Worm (Caenorhabditis elegans) whole organism, L1 larva: ENCODE data around the gene sand-1.

Experiments used
- C34B4.2 ChIP-seq: sonication (generic microtip); optimal IDR thresholded peaks from 2 replicates; lab custom pipeline; 2017; ENCODE audit warnings: mild to moderate bottlenecking, missing genetic modification characterization, missing compliant biosample characterization
- F16B12.6 ChIP-seq: fragments of 150-350 bp; optimal IDR thresholded peaks from 2 replicates; lab custom pipeline; 2014; ENCODE audit warnings: missing biosample characterization, missing genetic modification characterization
- alr-1 ChIP-seq: fragments of 200-800 bp; sonication (Bioruptor generic); optimal IDR thresholded peaks from 2 replicates; lab custom pipeline; 2018; ENCODE audit warnings: borderline replicate concordance, mild to moderate bottlenecking, missing genetic modification characterization, missing compliant biosample characterization
- ama-1 ChIP-seq: fragments of 150-350 bp; optimal IDR thresholded peaks from 2 replicates; lab custom pipeline; 2014
- ceh-63 ChIP-seq: fragments of 200-800 bp; sonication (Bioruptor generic); optimal IDR thresholded peaks from 2 replicates; lab custom pipeline; 2018; ENCODE audit warnings: mild to moderate bottlenecking, missing genetic modification characterization, missing compliant biosample characterization
- ceh-8 ChIP-seq: fragments of 200-800 bp; sonication (Bioruptor generic); optimal IDR thresholded peaks from 2 replicates; lab custom pipeline; 2018; ENCODE audit warnings: mild to moderate bottlenecking, missing genetic modification characterization, moderate library complexity, missing compliant biosample characterization
- ceh-82 ChIP-seq, 3 experiments: fragments of 150-350 bp in 1 of 3; sonication (generic microtip) in 2 of 3; optimal IDR thresholded peaks; 2 replicates each; lab custom pipeline; 2014 to 2017; ENCODE audit warnings: missing biosample characterization in 3 of 3, missing genetic modification characterization in 3 of 3
- ceh-88 ChIP-seq: fragments of 200-800 bp; sonication (Bioruptor generic); IDR thresholded peaks from 2 replicates; pipeline ENCODE4 v1.3.6; 2022; ENCODE audit warnings: missing genetic modification characterization, missing compliant biosample characterization
- dpl-1 ChIP-seq, 3 experiments: fragments of 150-350 bp in 2 of 3; sonication (generic microtip) in 1 of 3; optimal IDR thresholded peaks; 2 replicates each; lab custom pipeline; 2014 to 2017; ENCODE audit warnings: missing biosample characterization in 3 of 3, missing genetic modification characterization in 3 of 3, missing genetic modification reagents in 3 of 3
- dsc-1 ChIP-seq: sonication (generic microtip); optimal IDR thresholded peaks from 2 replicates; lab custom pipeline; 2016; ENCODE audit warnings: mild to moderate bottlenecking, missing genetic modification characterization, missing compliant biosample characterization
- efl-1 ChIP-seq, 4 experiments: fragments of 150-350 bp; optimal IDR thresholded peaks in 3 of 4; peaks in 1 of 4; 1 replicate in 1 of 4; 2 replicates in 3 of 4; lab custom pipeline; 2014; ENCODE audit warnings: missing biosample characterization in 2 of 4, missing genetic modification characterization in 2 of 4, missing genetic modification reagents in 2 of 4
- egl-27 ChIP-seq, 2 experiments: fragments of 150-350 bp in 1 of 2; sonication (generic microtip); optimal IDR thresholded peaks; 3 replicates each; lab custom pipeline; 2017 to 2018; ENCODE audit warnings: missing biosample characterization in 2 of 2, missing genetic modification characterization in 2 of 2, missing genetic modification reagents in 2 of 2
- elt-2 ChIP-seq: sonication (generic microtip); optimal IDR thresholded peaks from 2 replicates; lab custom pipeline; 2016; ENCODE audit warnings: missing genetic modification characterization, mild to moderate bottlenecking, inconsistent platforms, missing compliant biosample characterization, missing genetic modification reagents
- elt-3 ChIP-seq, 6 experiments: fragments of 150-350 bp in 1 of 6; sonication (generic microtip); optimal IDR thresholded peaks; 2 replicates each; lab custom pipeline; 2017 to 2018; ENCODE audit warnings: missing biosample characterization in 6 of 6, missing genetic modification characterization in 6 of 6, inconsistent platforms in 1 of 6
- ets-5 ChIP-seq: fragments of 200-800 bp; sonication (Bioruptor generic); IDR thresholded peaks from 2 replicates; pipeline ENCODE4 v1.3.6; 2022; ENCODE audit warnings: missing genetic modification characterization, missing compliant biosample characterization
- grh-1 ChIP-seq: fragments of 200-800 bp; sonication (Bioruptor generic); IDR thresholded peaks from 2 replicates; pipeline ENCODE4 v1.3.6; 2022; ENCODE audit warnings: missing genetic modification reagents, missing genetic modification characterization, missing compliant biosample characterization
- irx-1 ChIP-seq: sonication (generic microtip); optimal IDR thresholded peaks from 2 replicates; lab custom pipeline; 2016; ENCODE audit warnings: missing genetic modification characterization, missing compliant biosample characterization
- isw-1 ChIP-seq: fragments of 200-800 bp; sonication (Bioruptor generic); IDR thresholded peaks from 2 replicates; pipeline ENCODE4 v1.3.6; 2022; ENCODE audit warnings: missing genetic modification characterization, missing compliant biosample characterization
- lin-13 ChIP-seq: fragments of 150-350 bp; optimal IDR thresholded peaks from 2 replicates; lab custom pipeline; 2014; ENCODE audit warnings: missing biosample characterization, missing genetic modification reagents, missing genetic modification characterization
- lin-14 ChIP-seq: fragments of 200-800 bp; sonication (Bioruptor generic); optimal IDR thresholded peaks from 2 replicates; lab custom pipeline; 2018; ENCODE audit warnings: mild to moderate bottlenecking, missing genetic modification characterization, moderate library complexity, missing compliant biosample characterization
- lin-35 ChIP-seq, 2 experiments: fragments of 150-350 bp; optimal IDR thresholded peaks; 2 replicates each; lab custom pipeline; 2014; ENCODE audit warnings: missing biosample characterization in 2 of 2, missing genetic modification characterization in 2 of 2, missing genetic modification reagents in 2 of 2
- lin-39 ChIP-seq: fragments of 150-350 bp; optimal IDR thresholded peaks from 2 replicates; lab custom pipeline; 2014; ENCODE audit warnings: missing biosample characterization, missing genetic modification reagents, missing genetic modification characterization
- lsy-2 ChIP-seq, 2 experiments: fragments of 150-350 bp; optimal IDR thresholded peaks; 2 replicates each; lab custom pipeline; 2014; ENCODE audit warnings: missing biosample characterization in 2 of 2, missing genetic modification characterization in 2 of 2
- mab-9 ChIP-seq: fragments of 200-800 bp; sonication (Bioruptor generic); IDR thresholded peaks from 2 replicates; pipeline ENCODE4 v1.3.6; 2022; ENCODE audit warnings: missing genetic modification reagents, missing genetic modification characterization, missing compliant biosample characterization
- nhr-12 ChIP-seq: sonication (generic microtip); optimal IDR thresholded peaks from 2 replicates; lab custom pipeline; 2017; ENCODE audit warnings: missing biosample characterization, missing genetic modification characterization
- nhr-28 ChIP-seq: fragments of 150-350 bp; optimal IDR thresholded peaks from 2 replicates; lab custom pipeline; 2014; ENCODE audit warnings: missing biosample characterization, missing genetic modification characterization
- nhr-77 ChIP-seq: fragments of 150-350 bp; optimal IDR thresholded peaks from 2 replicates; lab custom pipeline; 2014; ENCODE audit warnings: missing biosample characterization, missing genetic modification characterization
- nhr-85 ChIP-seq: sonication (generic microtip); peaks from one replicate; lab custom pipeline; 2016; ENCODE audit warnings: missing genetic modification characterization, inconsistent platforms, missing compliant biosample characterization
- pax-3 ChIP-seq: fragments of 200-800 bp; sonication (Bioruptor generic); optimal IDR thresholded peaks from 2 replicates; lab custom pipeline; 2018; ENCODE audit warnings: mild to moderate bottlenecking, missing genetic modification characterization, moderate library complexity, missing compliant biosample characterization
- rnt-1 ChIP-seq: sonication (generic microtip); optimal IDR thresholded peaks from 2 replicates; lab custom pipeline; 2016; ENCODE audit warnings: mild to moderate bottlenecking, missing genetic modification characterization, moderate library complexity, missing compliant biosample characterization
- snpc-4 ChIP-seq: fragments of 150-350 bp; optimal IDR thresholded peaks from 2 replicates; lab custom pipeline; 2014; ENCODE audit warnings: missing biosample characterization, missing genetic modification characterization
- xbp-1 ChIP-seq: sonication (generic microtip); optimal IDR thresholded peaks from 2 replicates; lab custom pipeline; 2016; ENCODE audit warnings: missing genetic modification characterization, missing compliant biosample characterization
- zip-4 ChIP-seq: fragments of 200-800 bp; sonication (Bioruptor generic); optimal IDR thresholded peaks from 2 replicates; lab custom pipeline; 2018; ENCODE audit warnings: mild to moderate bottlenecking, missing genetic modification characterization, moderate library complexity, missing compliant biosample characterization
- ztf-11 ChIP-seq, 2 experiments: sonication (generic microtip); optimal IDR thresholded peaks; 2 replicates each; lab custom pipeline; 2016 to 2017; ENCODE audit warnings: missing genetic modification characterization in 2 of 2, missing biosample characterization in 1 of 2, missing compliant biosample characterization in 1 of 2

Gene sand-1

ce11 chrIV:5350480-5351193 is 16.0 kb upstream of the sand-1 start, which contains the start of gene gba-4:
Gene gba-4, minus strand, starts transcription at chrIV:5350897.
- peak; percentile 78 for TF ChIP-seq elt-2 (tag; lab: Kevin White, UChicago)

DNA sequence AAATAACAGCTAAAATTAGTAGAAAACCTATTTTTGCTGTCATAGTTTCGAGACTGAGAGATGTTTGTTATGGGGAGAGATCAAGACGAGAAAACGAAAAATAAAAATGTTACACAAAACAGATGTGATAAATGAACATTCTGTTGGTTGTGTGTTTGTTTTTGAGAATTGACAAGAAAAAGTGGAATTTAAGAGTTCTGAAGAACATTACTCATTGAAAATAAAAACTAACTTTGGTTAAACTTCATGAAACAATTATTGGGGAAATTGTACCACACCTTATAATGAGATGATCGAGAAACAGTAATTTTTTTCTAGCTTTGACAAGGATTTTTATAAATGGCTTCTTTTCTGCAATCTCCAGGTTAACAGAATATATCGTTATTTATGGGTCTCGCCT is 13.3 kb upstream of the sand-1 start, which contains the start of gene Y4C6B.7:
Gene Y4C6B.7 (minus strand): TSS at position 101 of the 400 bp plus-strand sequence.
- no peak for TF ChIP-seq isw-1 (GFP tag; lab: Robert Waterston, UW)
- TF ChIP-seq ets-5 (GFP tag; lab: Robert Waterston, UW), result no peak
- no peak for TF ChIP-seq C34B4.2 (tag; lab: Kevin White, UChicago)
- TF ChIP-seq irx-1 (tag; lab: Kevin White, UChicago), result no peak
- no peak for TF ChIP-seq lin-13 (GFP tag; lab: Kevin White, UChicago)
- no peak for TF ChIP-seq xbp-1 (tag; lab: Kevin White, UChicago)
- TF ChIP-seq nhr-85 (tag; lab: Kevin White, UChicago), result no peak
- no peak for TF ChIP-seq ceh-88 (GFP tag; lab: Robert Waterston, UW)
- TF ChIP-seq efl-1 (optimal IDR thresholded peaks at IDR 0.05; lab: Kevin White, UChicago), result no peak
- TF ChIP-seq efl-1 (GFP tag; optimal IDR thresholded peaks at IDR 0.05 in 1 of 2; lab: Kevin White, UChicago), result no peak
- TF ChIP-seq lin-39 (tag; lab: Kevin White, UChicago), result no peak

ce11 chrIV:5354124-5354523 is 12.5 kb upstream of the sand-1 start, which contains the start of gene Y4C6B.1:
Gene Y4C6B.1, plus strand, starts transcription at chrIV:5354488.
- TF ChIP-seq grh-1 (GFP tag; lab: Robert Waterston, UW), result no peak
- no peak for TF ChIP-seq ceh-63 (GFP tag; lab: Kevin White, UChicago)
- peak; percentile 3 to 74 for TF ChIP-seq lin-35 (GFP tag; optimal IDR thresholded peaks at IDR 0.05; lab: Kevin White, UChicago)
- TF ChIP-seq zip-4 (GFP tag; lab: Kevin White, UChicago), result no peak
- peak; percentile 21 to 74 (median 53) for TF ChIP-seq dpl-1 (GFP tag; optimal IDR thresholded peaks at IDR 0.05; lab: Kevin White, UChicago)
- TF ChIP-seq nhr-12 (tag; lab: Kevin White, UChicago), result no peak
- no peak for TF ChIP-seq ceh-82 (tag; optimal IDR thresholded peaks at IDR 0.05; lab: Kevin White, UChicago)
- peak; percentile 18 to 57 for TF ChIP-seq efl-1 (optimal IDR thresholded peaks at IDR 0.05; lab: Kevin White, UChicago)
- TF ChIP-seq efl-1 (GFP tag; optimal IDR thresholded peaks at IDR 0.05 in 1 of 2; lab: Kevin White, UChicago), result peak; percentile 69 to 95
- TF ChIP-seq rnt-1 (tag; lab: Kevin White, UChicago), result peak; percentile 3
- TF ChIP-seq dsc-1, result no peak
- peak; percentile 42 to 92 for TF ChIP-seq lsy-2 (tag; optimal IDR thresholded peaks at IDR 0.05; lab: Kevin White, UChicago)
- no peak for TF ChIP-seq mab-9 (GFP tag; lab: Robert Waterston, UW)
- no peak for TF ChIP-seq alr-1

- TF ChIP-seq egl-27 (tag; optimal IDR thresholded peaks at IDR 0.05; lab: Kevin White, UChicago) (no peak), ama-1 (lab: Kevin White, UChicago) (no peak), ztf-11 (tag; optimal IDR thresholded peaks at IDR 0.05; lab: Kevin White, UChicago) (no peak)
Measured at ce11 chrIV:5354564-5354963, 12.1 kb upstream of the sand-1 start.

- TF ChIP-seq ceh-88 (GFP tag; lab: Robert Waterston, UW), result no peak
- TF ChIP-seq elt-3 (tag; optimal IDR thresholded peaks at IDR 0.05; lab: Kevin White, UChicago), result no peak
- TF ChIP-seq nhr-28 (tag; lab: Kevin White, UChicago), result no peak
- TF ChIP-seq ceh-8 (GFP tag; lab: Kevin White, UChicago), result no peak
- no peak for TF ChIP-seq F16B12.6 (tag; lab: Kevin White, UChicago)
- TF ChIP-seq lin-14 (GFP tag; lab: Kevin White, UChicago), result no peak
- TF ChIP-seq nhr-77 (tag; lab: Kevin White, UChicago), result no peak
- no peak for TF ChIP-seq pax-3 (tag; lab: Kevin White, UChicago)
- TF ChIP-seq grh-1 (GFP tag; lab: Robert Waterston, UW), result no peak
- no peak for TF ChIP-seq snpc-4 (tag; lab: Kevin White, UChicago)
Measured at ce11 chrIV:5360533-5360932, 6.1 kb upstream of the sand-1 start, which contains the start of gene F41H10.5. Gene F41H10.5, plus strand, starts transcription at chrIV:5360907.
